Worm (Caenorhabditis elegans) whole organism, early embryonic: ENCODE measurements around the gene noah-2.

Experiments used
- B0310.2 ChIP-seq: sonication (generic microtip); optimal IDR thresholded peaks from 2 replicates; lab custom pipeline; 2016; ENCODE audit warnings: mild to moderate bottlenecking, missing genetic modification characterization, missing compliant biosample characterization
- F13C5.2 ChIP-seq: sonication (generic microtip); optimal IDR thresholded peaks from 2 replicates; lab custom pipeline; 2017; ENCODE audit warnings: mild to moderate bottlenecking, missing genetic modification characterization, inconsistent platforms, missing compliant biosample characterization
- ama-1 ChIP-seq: fragments of 150-350 bp; optimal IDR thresholded peaks from 2 replicates; lab custom pipeline; 2014
- ets-7 ChIP-seq: sonication (generic microtip); optimal IDR thresholded peaks from 2 replicates; lab custom pipeline; 2016; ENCODE audit warnings: missing genotype, missing genetic modification characterization, missing compliant biosample characterization
- flt-1 ChIP-seq: fragments of 200-800 bp; sonication (Bioruptor generic); IDR thresholded peaks from 2 replicates; pipeline ENCODE4 v1.3.6; 2022; ENCODE audit warnings: missing genetic modification characterization, missing compliant biosample characterization
- hmbx-1 ChIP-seq: sonication (generic microtip); optimal IDR thresholded peaks from 2 replicates; lab custom pipeline; 2016; ENCODE audit warnings: mild to moderate bottlenecking, missing genetic modification characterization, missing compliant biosample characterization
- hmg-4 ChIP-seq: fragments of 200-800 bp; sonication (Bioruptor generic); optimal IDR thresholded peaks from 2 replicates; lab custom pipeline; 2018; ENCODE audit warnings: mild to moderate bottlenecking, missing genetic modification characterization, missing compliant biosample characterization
- hnd-1 ChIP-seq: sonication (generic microtip); optimal IDR thresholded peaks from 2 replicates; lab custom pipeline; 2016; ENCODE audit warnings: missing genetic modification characterization, missing compliant biosample characterization
- pes-1 ChIP-seq: fragments of 200-800 bp; sonication (Bioruptor generic); IDR thresholded peaks from 2 replicates; pipeline ENCODE4 v1.3.6; 2022; ENCODE audit warnings: missing genetic modification reagents, missing genetic modification characterization, missing compliant biosample characterization
- scrt-1 ChIP-seq: fragments of 200-800 bp; sonication (Bioruptor generic); IDR thresholded peaks from 2 replicates; pipeline ENCODE4 v1.3.6; 2022; ENCODE audit warnings: missing genetic modification characterization, missing compliant biosample characterization
- sea-1 ChIP-seq: fragments of 200-800 bp; sonication (Bioruptor generic); conservative IDR thresholded peaks from 2 replicates; pipeline ENCODE4 v1.3.6; 2022; ENCODE audit warnings: missing genetic modification characterization, missing compliant biosample characterization
- tbx-11 ChIP-seq: fragments of 200-800 bp; sonication (Bioruptor generic); IDR thresholded peaks from 2 replicates; pipeline ENCODE4 v1.3.6; 2022; ENCODE audit warnings: missing genetic modification characterization, missing compliant biosample characterization
- tbx-37 ChIP-seq: fragments of 200-800 bp; sonication (Bioruptor generic); conservative IDR thresholded peaks from 2 replicates; pipeline ENCODE4 v1.3.6; 2022; ENCODE audit warnings: missing genetic modification reagents, missing genetic modification characterization, missing compliant biosample characterization
- tra-4 ChIP-seq: sonication (generic microtip); optimal IDR thresholded peaks from 2 replicates; lab custom pipeline; 2017; ENCODE audit warnings: missing genetic modification characterization, missing compliant biosample characterization

DNA sequence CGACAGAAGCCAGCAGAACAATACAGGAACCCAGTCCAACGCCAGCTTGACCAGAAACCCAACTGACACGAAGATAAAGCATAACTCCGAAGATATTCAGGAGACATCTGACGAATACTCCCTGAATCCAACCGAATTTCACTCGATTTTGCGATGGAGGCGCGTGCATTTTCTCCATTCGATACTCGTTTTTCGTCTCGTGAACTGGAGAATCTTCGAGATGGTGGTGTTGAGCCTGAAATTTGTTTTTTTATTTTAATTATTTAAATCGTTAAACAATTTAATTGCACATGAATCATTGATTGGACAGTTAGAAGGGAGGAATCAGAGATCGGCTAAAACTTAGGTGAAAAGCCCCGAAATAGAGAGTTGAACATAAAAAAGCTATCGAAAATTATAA lies 23.3 kb downstream of the noah-2 start:
- no peak for TF ChIP-seq ama-1
- no peak for TF ChIP-seq tra-4 (tag; lab: Kevin White, UChicago)
- no peak for TF ChIP-seq tbx-11
- no peak for TF ChIP-seq ets-7
- no peak for TF ChIP-seq pes-1 (GFP tag; lab: Robert Waterston, UW)
- no peak for TF ChIP-seq hmbx-1 (tag; lab: Kevin White, UChicago)
- no peak for TF ChIP-seq flt-1 (GFP tag; lab: Robert Waterston, UW)
- TF ChIP-seq scrt-1 (GFP tag; lab: Robert Waterston, UW), result no peak
- no peak for TF ChIP-seq tbx-37 (GFP tag; lab: Robert Waterston, UW)
- TF ChIP-seq F13C5.2 (tag; lab: Kevin White, UChicago), result no peak
- TF ChIP-seq hnd-1 (tag; lab: Kevin White, UChicago), result no peak
- TF ChIP-seq B0310.2 (tag; lab: Kevin White, UChicago), result no peak
- no peak for TF ChIP-seq sea-1 (GFP tag; lab: Robert Waterston, UW)
- TF ChIP-seq hmg-4, result no peak
